Worm (Caenorhabditis elegans) whole organism, L1 larva: Measurements from ENCODE around the gene T06D4.1.

ENCODE experiments used
- elt-3 ChIP-seq, 6 experiments: fragments of 150-350 bp in 1 of 6; sonication (generic microtip); optimal IDR thresholded peaks; 2 replicates each; lab custom pipeline; 2017 to 2018; ENCODE audit warnings: missing biosample characterization in 6 of 6, missing genetic modification characterization in 6 of 6, inconsistent platforms in 1 of 6
- nhr-237 ChIP-seq: fragments of 150-350 bp; optimal IDR thresholded peaks from 2 replicates; lab custom pipeline; 2014; ENCODE audit warnings: missing biosample characterization, missing genetic modification characterization

DNA sequence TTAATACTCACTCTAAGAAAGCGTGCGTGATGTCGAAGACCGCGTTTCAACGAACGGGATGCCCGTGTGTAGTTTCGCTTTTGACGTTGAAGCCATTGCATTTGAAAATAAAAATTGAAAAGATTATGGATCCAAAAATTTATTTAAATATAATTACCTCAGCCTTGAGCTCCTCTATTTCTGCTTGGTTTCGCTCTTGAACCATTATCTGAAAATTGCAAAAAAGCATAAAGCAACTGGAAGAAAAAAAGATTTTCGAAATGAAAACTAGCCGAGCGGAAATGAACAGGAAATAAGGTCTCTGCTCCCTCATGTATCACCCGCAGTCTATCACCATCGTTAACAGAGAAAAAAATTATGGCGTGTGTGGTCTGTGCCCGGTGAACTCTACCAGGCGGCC is 14.5 kb upstream of the T06D4.1 start, which contains the start of gene Y49F6C.6:
- no peak for TF ChIP-seq nhr-237 (tag; lab: Kevin White, UChicago)
- TF ChIP-seq elt-3 (tag; optimal IDR thresholded peaks at IDR 0.05; lab: Kevin White, UChicago) = no peak
